Worm (Caenorhabditis elegans) whole organism, L3 larva: ENCODE results near the gene F53F4.4.

Experiments used
- ceh-16 ChIP-seq: sonication (generic microtip); optimal IDR thresholded peaks from 2 replicates; lab custom pipeline; 2017; ENCODE audit warnings: missing biosample characterization, missing genetic modification characterization
- egl-27 ChIP-seq: sonication (generic microtip); optimal IDR thresholded peaks from 4 replicates; lab custom pipeline; 2017; ENCODE audit warnings: missing biosample characterization, missing genetic modification reagents, missing genetic modification characterization
- egl-5 ChIP-seq: fragments of 150-350 bp; optimal IDR thresholded peaks from 2 replicates; lab custom pipeline; 2017; ENCODE audit warnings: missing biosample characterization, missing genetic modification reagents, missing genetic modification characterization, inconsistent platforms
- mdl-1 ChIP-seq: fragments of 150-350 bp; optimal IDR thresholded peaks from 2 replicates; lab custom pipeline; 2014; ENCODE audit warnings: missing biosample characterization, missing genetic modification characterization
- mml-1 ChIP-seq: fragments of 150-350 bp; sonication (generic microtip); optimal IDR thresholded peaks from 3 replicates; lab custom pipeline; 2014; ENCODE audit warnings: missing biosample characterization, missing genetic modification characterization
- nhr-11 ChIP-seq: fragments of 150-350 bp; optimal IDR thresholded peaks from 2 replicates; lab custom pipeline; 2014; ENCODE audit warnings: missing biosample characterization, missing genetic modification characterization
- pha-4 ChIP-seq: fragments of 150-350 bp; optimal IDR thresholded peaks from 2 replicates; lab custom pipeline; 2014; ENCODE audit warnings: missing biosample characterization, missing genetic modification reagents, missing genetic modification characterization

- TF ChIP-seq pha-4 (tag; lab: Kevin White, UChicago) (no peak), mml-1 (tag; lab: Kevin White, UChicago) (no peak), egl-5 (tag; lab: Kevin White, UChicago) (no peak), mdl-1 (no peak), ceh-16 (tag; lab: Kevin White, UChicago) (no peak), egl-27 (no peak), nhr-11 (tag; lab: Kevin White, UChicago) (no peak)
These were observed 36.9 kb upstream of the F53F4.4 start, which contains the start of gene C56A3.6 for ce11 chrV:13556297-13556696.
